Worm (Caenorhabditis elegans): ENCODE measurements around the gene M163.8.

Gene M163.8

ce11 chrX:14500422-14501058 lies 15.6 kb downstream of the M163.8 start:
- TF ChIP-seq fkh-10 (GFP tag; optimal IDR thresholded peaks at IDR 0.05) (no peak), R02D3.7 (tag; optimal IDR thresholded peaks at IDR 0.05) (no peak), mdl-1 (tag; optimal IDR thresholded peaks at IDR 0.05) (peak in 1 of 2 experiments; percentile 62), mes-2 (tag; optimal IDR thresholded peaks at IDR 0.05; ENCODE audit: poor library complexity, severe bottlenecking) (no peak), aly-2 (tag; optimal IDR thresholded peaks at IDR 0.05) (no peak), T26A8.4 (GFP tag; IDR thresholded peaks at IDR 0.05) (no peak), lsy-2 (tag; optimal IDR thresholded peaks at IDR 0.05) (peak in 1 of 2 experiments; percentile 5), lin-15B (tag; optimal IDR thresholded peaks at IDR 0.05) (no peak), lin-13 (GFP tag; optimal IDR thresholded peaks at IDR 0.05) (no peak), pqm-1 (tag; optimal IDR thresholded peaks at IDR 0.05) (peak; percentile 69), Y48G9A.11 (GFP tag; IDR thresholded peaks at IDR 0.05) (no peak), ZK337.2 (GFP tag; IDR thresholded peaks at IDR 0.05) (no peak), duxl-1 (tag; optimal IDR thresholded peaks at IDR 0.05; ENCODE audit: poor library complexity) (no peak), madf-9 (GFP tag; conservative IDR thresholded peaks at IDR 0.05) (no peak), daf-19 (GFP tag; conservative IDR thresholded peaks at IDR 0.05) (no peak), ceh-44 (GFP tag; IDR thresholded peaks at IDR 0.05) (no peak), ceh-32 (tag; optimal IDR thresholded peaks at IDR 0.05; ENCODE audit: poor library complexity) (no peak), nhr-41 (GFP tag; IDR thresholded peaks at IDR 0.05) (no peak), egl-27 (tag; optimal IDR thresholded peaks at IDR 0.05) (no peak), dve-1 (tag; optimal IDR thresholded peaks at IDR 0.05; ENCODE audit: insufficient read depth) (peak; percentile 95), dpl-1 (GFP tag; optimal IDR thresholded peaks at IDR 0.05) (no peak), mep-1 (tag; optimal IDR thresholded peaks at IDR 0.05) (no peak), ces-1 (GFP tag; optimal IDR thresholded peaks at IDR 0.05) (no peak), lin-39 (tag; optimal IDR thresholded peaks at IDR 0.05) (no peak), ama-1 (optimal IDR thresholded peaks at IDR 0.05) (no peak), nhr-6 (tag; optimal IDR thresholded peaks at IDR 0.05) (no peak), zfp-3 (GFP tag; conservative IDR thresholded peaks at IDR 0.05) (no peak), arid-1 (GFP tag; conservative IDR thresholded peaks at IDR 0.05) (no peak), ZK546.5 (tag; optimal IDR thresholded peaks at IDR 0.05) (no peak), unc-130 (GFP tag; optimal IDR thresholded peaks at IDR 0.05) (no peak), F49E8.2 (tag; optimal IDR thresholded peaks at IDR 0.05; ENCODE audit: borderline replicate concordance) (no peak), rbr-2 (tag; optimal IDR thresholded peaks at IDR 0.05) (no peak), F44E2.7 (GFP tag; IDR thresholded peaks at IDR 0.05) (no peak), ztf-11 (tag; optimal IDR thresholded peaks at IDR 0.05) (no peak), gei-8 (GFP tag; optimal IDR thresholded peaks at IDR 0.05) (peak; percentile 94), nhr-76 (tag; optimal IDR thresholded peaks at IDR 0.05) (no peak), nhr-42 (GFP tag; IDR thresholded peaks at IDR 0.05) (no peak), Y75B8A.6 (GFP tag; IDR thresholded peaks at IDR 0.05) (peak; percentile 51; the same call in 1 of the 2 replicates), nhr-102 (tag; optimal IDR thresholded peaks at IDR 0.05) (peak; percentile 94), pha-4 (GFP tag; IDR thresholded peaks at IDR 0.05) (peak; percentile 72), pha-4 (tag; optimal IDR thresholded peaks at IDR 0.05) (no peak), ctbp-1 (GFP tag; IDR thresholded peaks at IDR 0.05) (no peak), lin-29 (GFP tag; IDR thresholded peaks at IDR 0.05) (no peak), Y5F2A.4 (GFP tag; optimal IDR thresholded peaks at IDR 0.05) (no peak), lin-38 (GFP tag; IDR thresholded peaks at IDR 0.05) (peak; percentile 34; the same call in 1 of the 2 replicates), lim-7 (GFP tag; IDR thresholded peaks at IDR 0.05) (no peak), nhr-25 (tag; optimal IDR thresholded peaks at IDR 0.05; ENCODE audit: borderline replicate concordance, insufficient read depth) (no peak), nhr-111 (GFP tag; optimal IDR thresholded peaks at IDR 0.05) (no peak), zag-1 (tag; optimal IDR thresholded peaks at IDR 0.05) (no peak), saeg-2 (GFP tag; IDR thresholded peaks at IDR 0.05) (peak; percentile 88)

Measured in whole organism, L4 larva.